Worm (Caenorhabditis elegans): ENCODE measurements around the gene fip-5.
A peak's percentile ranks its signal among the peaks of the same experiment; 100 is the strongest.

ce11 chrX:10332035-10332614 is 29.6 kb downstream of the fip-5 start:
- TF ChIP-seq elt-3 (tag; optimal IDR thresholded peaks at IDR 0.05) (peak in 1 of 3 experiments; percentile 16), ZK546.5 (tag; optimal IDR thresholded peaks at IDR 0.05) (no peak), pqm-1 (tag; optimal IDR thresholded peaks at IDR 0.05) (peak; percentile 63), ama-1 (optimal IDR thresholded peaks at IDR 0.05) (no peak), R02D3.7 (tag; optimal IDR thresholded peaks at IDR 0.05) (no peak), nfya-1 (tag; optimal IDR thresholded peaks at IDR 0.05; ENCODE audit: insufficient read depth) (peak; percentile 35)

Measured in whole organism, L3 larva.